Worm (Caenorhabditis elegans): Measurements from ENCODE around the gene T01C3.2.

DNA sequence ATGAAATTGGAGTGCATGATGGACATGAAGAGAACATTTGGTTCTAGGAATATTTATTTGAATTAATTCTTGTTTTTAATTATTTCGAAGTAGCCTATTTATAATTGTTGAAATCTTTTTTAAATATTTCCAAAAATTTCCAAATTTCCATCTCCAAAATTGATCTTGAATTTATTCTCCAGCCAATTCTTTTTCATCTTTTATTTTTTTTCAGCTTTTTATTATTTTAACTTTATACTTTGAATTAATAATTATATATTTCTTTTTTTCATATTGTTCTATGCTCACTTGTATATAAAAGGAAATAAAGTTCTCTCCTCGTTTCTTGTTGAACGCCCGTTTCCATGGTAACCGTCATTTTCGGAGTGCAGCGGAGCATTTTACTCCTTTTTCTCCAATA is 11.0 kb upstream of the T01C3.2 start, which contains the start of gene xbx-1:
- TF ChIP-seq T22C8.4 (GFP tag; IDR thresholded peaks at IDR 0.05) (no peak), flt-1 (GFP tag; IDR thresholded peaks at IDR 0.05) (no peak), tab-1 (GFP tag; IDR thresholded peaks at IDR 0.05) (no peak), cog-1 (tag; optimal IDR thresholded peaks at IDR 0.05) (no peak), med-1 (GFP tag; optimal IDR thresholded peaks at IDR 0.05; ENCODE audit: insufficient read depth) (no peak), klf-2 (GFP tag; conservative IDR thresholded peaks at IDR 0.05) (no peak), ztf-23 (GFP tag; IDR thresholded peaks at IDR 0.05) (no peak), ref-1 (GFP tag; conservative IDR thresholded peaks at IDR 0.05) (no peak), ztf-29 (GFP tag; IDR thresholded peaks at IDR 0.05) (no peak)
